Worm (Caenorhabditis elegans): Measurements from ENCODE around the gene pfas-1.

Gene pfas-1

DNA sequence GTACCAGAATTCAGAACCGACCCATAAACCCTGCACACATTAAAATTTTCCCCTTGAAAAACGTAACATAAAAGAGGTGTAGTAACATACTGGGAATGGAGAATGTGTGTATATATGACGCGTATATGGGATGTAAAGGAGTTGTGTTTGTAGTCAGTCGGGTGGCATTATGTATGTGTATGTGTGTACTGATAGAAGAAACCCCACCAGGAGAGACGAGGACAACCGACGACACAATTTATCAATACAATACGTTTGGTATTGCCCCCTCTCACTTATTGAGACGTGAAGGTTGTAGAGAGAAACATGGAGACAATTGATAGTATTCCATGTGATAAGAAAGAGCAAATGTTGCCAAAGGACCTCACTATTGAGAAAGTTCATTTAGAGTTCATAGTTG lies 25.0 kb upstream of the pfas-1 start:
- no peak for TF ChIP-seq skn-1 (tag; optimal IDR thresholded peaks at IDR 0.05)
- TF ChIP-seq fos-1 (tag; optimal IDR thresholded peaks at IDR 0.05): no peak
- no peak for TF ChIP-seq nhr-25 (tag; optimal IDR thresholded peaks at IDR 0.05)
- TF ChIP-seq pha-4 (tag; optimal IDR thresholded peaks at IDR 0.05): peak; percentile 66
- no peak for TF ChIP-seq elt-3 (tag; optimal IDR thresholded peaks at IDR 0.05)
- no peak for TF ChIP-seq zag-1 (tag; optimal IDR thresholded peaks at IDR 0.05)
- no peak for TF ChIP-seq ceh-82 (tag; optimal IDR thresholded peaks at IDR 0.05)
- no peak for TF ChIP-seq unc-62 (GFP tag; optimal IDR thresholded peaks at IDR 0.05)
- TF ChIP-seq pqm-1 (tag; optimal IDR thresholded peaks at IDR 0.05): peak; percentile 66
- no peak for TF ChIP-seq nhr-11 (tag; optimal IDR thresholded peaks at IDR 0.05)
- peak; percentile 62 for TF ChIP-seq elt-2 (tag; optimal IDR thresholded peaks at IDR 0.05)
- no peak for TF ChIP-seq egl-5 (tag; optimal IDR thresholded peaks at IDR 0.05)

DNA sequence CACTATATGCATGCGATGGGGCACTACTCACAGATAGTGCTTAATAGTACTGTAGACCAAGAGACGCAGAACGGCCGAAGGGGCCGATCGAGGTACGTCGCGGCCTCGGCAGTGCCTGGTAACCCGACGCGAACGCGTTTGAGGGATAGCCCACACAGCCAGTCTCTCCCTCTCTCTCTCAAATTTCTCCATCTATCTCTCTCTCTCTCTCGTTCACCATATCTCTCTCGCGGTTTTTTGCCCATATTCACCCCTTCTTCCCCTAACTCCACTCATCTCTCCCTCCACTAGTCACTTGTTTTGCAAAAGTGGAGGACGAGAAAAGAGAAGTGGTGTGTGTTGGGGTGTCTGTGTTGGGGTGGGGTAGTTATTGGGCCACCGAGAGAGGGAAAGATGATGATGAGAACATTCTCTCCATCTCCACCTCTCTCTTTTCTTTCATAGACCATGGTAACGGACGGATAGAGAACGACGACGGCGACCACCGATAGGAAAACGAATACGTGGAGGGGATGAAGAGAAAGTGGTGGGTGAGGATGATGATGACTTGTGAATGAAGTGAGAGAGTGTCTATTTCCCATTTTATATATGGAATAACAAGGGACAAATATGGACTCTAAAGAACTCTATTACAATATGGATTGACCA lies 23.8 kb upstream of the pfas-1 start:
- TF ChIP-seq nhr-43 (tag; optimal IDR thresholded peaks at IDR 0.05; ENCODE audit: poor library complexity, severe bottlenecking) (peak; percentile 1), unc-39 (tag; optimal IDR thresholded peaks at IDR 0.05) (no peak), lin-15B (tag; optimal IDR thresholded peaks at IDR 0.05) (peak; percentile 48), mml-1 (tag; optimal IDR thresholded peaks at IDR 0.05) (no peak), elt-3 (tag; optimal IDR thresholded peaks at IDR 0.05) (no peak), nhr-25 (tag; optimal IDR thresholded peaks at IDR 0.05) (peak; percentile 78), lin-39 (tag; optimal IDR thresholded peaks at IDR 0.05) (peak; percentile 65), skn-1 (tag; optimal IDR thresholded peaks at IDR 0.05) (no peak), tbx-2 (tag; optimal IDR thresholded peaks at IDR 0.05) (peak; percentile 48), egl-5 (tag; optimal IDR thresholded peaks at IDR 0.05) (peak; percentile 34), sea-2 (GFP tag; optimal IDR thresholded peaks at IDR 0.05) (peak; percentile 39), nfya-1 (tag; optimal IDR thresholded peaks at IDR 0.05; ENCODE audit: insufficient read depth) (peak; percentile 62), hmg-11 (tag; optimal IDR thresholded peaks at IDR 0.05) (peak; percentile 86), nhr-23 (tag; optimal IDR thresholded peaks at IDR 0.05) (peak; percentile 38), jun-1 (tag; optimal IDR thresholded peaks at IDR 0.05) (peak; percentile 22), pha-4 (tag; optimal IDR thresholded peaks at IDR 0.05) (peak; percentile 4), lsy-12 (tag; optimal IDR thresholded peaks at IDR 0.05) (peak; percentile 35)

DNA sequence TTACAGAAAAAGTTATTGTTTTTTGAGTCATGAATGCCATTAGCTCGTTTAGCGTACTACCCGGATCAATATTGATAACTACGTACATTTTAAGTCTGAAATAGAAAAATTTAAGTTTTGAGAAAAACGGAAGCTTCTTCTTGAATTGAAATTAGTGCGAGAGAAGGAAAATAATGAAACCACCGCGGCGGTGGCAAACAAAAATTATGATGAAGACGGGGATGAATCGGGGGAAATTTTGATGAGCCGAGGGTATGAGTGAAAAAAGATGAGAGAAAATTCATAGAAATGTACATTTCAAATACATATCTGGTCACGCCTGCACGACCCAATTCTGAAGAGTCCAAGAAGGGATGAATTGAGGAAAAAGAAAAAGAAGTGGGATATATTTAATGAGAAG lies 22.2 kb upstream of the pfas-1 start, which contains the start of gene T23F11.4:
T23F11.4 (minus strand) TSS at position 101 of the 400 bp plus-strand sequence.
- TF ChIP-seq nhr-237 (tag; optimal IDR thresholded peaks at IDR 0.05): no peak
- no peak for TF ChIP-seq lsy-12 (tag; optimal IDR thresholded peaks at IDR 0.05)
- TF ChIP-seq ztf-11 (tag; optimal IDR thresholded peaks at IDR 0.05): no peak
- TF ChIP-seq lin-39 (tag; optimal IDR thresholded peaks at IDR 0.05): no peak
- no peak for TF ChIP-seq snpc-4 (tag; optimal IDR thresholded peaks at IDR 0.05)
- no peak for TF ChIP-seq nhr-12 (tag; optimal IDR thresholded peaks at IDR 0.05)
- TF ChIP-seq unc-39 (tag; optimal IDR thresholded peaks at IDR 0.05): no peak
- no peak for TF ChIP-seq fkh-10 (GFP tag; optimal IDR thresholded peaks at IDR 0.05)
- TF ChIP-seq ZK546.5 (tag; optimal IDR thresholded peaks at IDR 0.05): no peak
- no peak for TF ChIP-seq nhr-43 (tag; optimal IDR thresholded peaks at IDR 0.05; ENCODE audit: poor library complexity, severe bottlenecking)
- TF ChIP-seq ceh-16 (tag; optimal IDR thresholded peaks at IDR 0.05): no peak
- TF ChIP-seq ceh-28 (tag; optimal IDR thresholded peaks at IDR 0.05): no peak
- TF ChIP-seq unc-62 (GFP tag; optimal IDR thresholded peaks at IDR 0.05): no peak
- TF ChIP-seq ceh-82 (tag; optimal IDR thresholded peaks at IDR 0.05): no peak
- no peak for TF ChIP-seq mdl-1 (tag; optimal IDR thresholded peaks at IDR 0.05)
- no peak for TF ChIP-seq egl-27 (tag; optimal IDR thresholded peaks at IDR 0.05)
- TF ChIP-seq R02D3.7 (tag; optimal IDR thresholded peaks at IDR 0.05): no peak
- TF ChIP-seq sea-2 (GFP tag; optimal IDR thresholded peaks at IDR 0.05): no peak
- TF ChIP-seq fos-1 (tag; optimal IDR thresholded peaks at IDR 0.05): no peak

DNA sequence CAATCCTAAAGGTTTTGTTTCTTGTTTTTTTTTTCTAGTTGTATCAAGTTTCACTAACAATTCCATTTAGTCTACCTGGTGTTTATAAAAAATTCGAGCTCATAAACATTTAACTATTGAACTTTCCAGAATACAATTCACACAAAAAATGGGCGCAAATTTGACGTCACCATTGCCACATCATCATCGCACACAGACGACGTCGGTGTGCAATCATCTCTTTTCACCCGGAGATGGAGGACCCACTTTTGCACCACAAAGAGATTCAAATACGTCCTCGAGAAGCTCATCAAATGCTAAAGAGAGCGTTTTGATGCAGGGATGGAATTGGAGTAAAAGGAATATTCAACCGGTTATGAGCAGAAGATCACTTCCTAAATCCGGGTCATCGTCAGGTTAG lies 16.3 kb upstream of the pfas-1 start:
- TF ChIP-seq nhr-25 (tag; optimal IDR thresholded peaks at IDR 0.05) (no peak), pha-4 (tag; optimal IDR thresholded peaks at IDR 0.05) (no peak), nhr-67 (tag; optimal IDR thresholded peaks at IDR 0.05) (no peak)
